Worm (Caenorhabditis elegans): Measurements from ENCODE around the gene srg-7.

ce11 chrIII:6260115-6260514 is 7.8 kb downstream of the srg-7 start, which contains the start of gene srg-2:
- TF ChIP-seq B0310.2 (tag; optimal IDR thresholded peaks at IDR 0.05) = no peak
- no peak for TF ChIP-seq tbx-37 (GFP tag; conservative IDR thresholded peaks at IDR 0.05)
- TF ChIP-seq ceh-13 (GFP tag; optimal IDR thresholded peaks at IDR 0.05) = no peak
- TF ChIP-seq scrt-1 (GFP tag; IDR thresholded peaks at IDR 0.05) = no peak
- TF ChIP-seq flt-1 (GFP tag; IDR thresholded peaks at IDR 0.05) = no peak
- TF ChIP-seq ama-1 (optimal IDR thresholded peaks at IDR 0.05) = no peak
- no peak for TF ChIP-seq hmbx-1 (tag; optimal IDR thresholded peaks at IDR 0.05)
- TF ChIP-seq ets-7 (tag; optimal IDR thresholded peaks at IDR 0.05) = no peak
- TF ChIP-seq pes-1 (GFP tag; IDR thresholded peaks at IDR 0.05) = no peak
- TF ChIP-seq sea-1 (GFP tag; conservative IDR thresholded peaks at IDR 0.05) = no peak
- TF ChIP-seq F13C5.2 (tag; optimal IDR thresholded peaks at IDR 0.05) = no peak
